Worm (Caenorhabditis elegans): Measurements from ENCODE around the gene lim-6.

DNA sequence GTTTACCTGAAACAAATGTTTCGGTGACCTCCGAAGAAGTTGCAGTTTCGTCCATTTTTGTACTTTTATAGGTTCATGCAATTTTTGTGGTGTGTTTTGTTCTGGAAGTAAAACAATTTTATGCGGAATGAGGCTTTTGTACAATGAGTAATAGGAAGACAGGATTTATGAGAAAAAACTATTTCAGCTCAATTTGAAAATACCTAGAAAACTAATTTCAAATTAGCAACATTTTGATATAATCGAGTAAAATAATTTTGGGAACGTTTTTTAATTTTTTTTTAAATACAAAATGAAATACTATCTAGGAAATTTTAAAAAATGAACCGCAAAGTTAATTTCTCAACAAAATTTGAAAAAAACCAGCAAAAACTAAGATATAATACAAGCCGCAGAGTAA, 15.8 kb downstream of the lim-6 start, which contains the start of gene rei-2:
- TF ChIP-seq B0310.2 (tag; optimal IDR thresholded peaks at IDR 0.05), result no peak
- no peak for TF ChIP-seq ama-1 (optimal IDR thresholded peaks at IDR 0.05)
- TF ChIP-seq scrt-1 (GFP tag; IDR thresholded peaks at IDR 0.05), result no peak
- no peak for TF ChIP-seq tbx-37 (GFP tag; conservative IDR thresholded peaks at IDR 0.05)
- no peak for TF ChIP-seq ets-7 (tag; optimal IDR thresholded peaks at IDR 0.05)
- TF ChIP-seq pes-1 (GFP tag; IDR thresholded peaks at IDR 0.05), result no peak
- no peak for TF ChIP-seq tra-4 (tag; optimal IDR thresholded peaks at IDR 0.05)
- no peak for TF ChIP-seq ceh-36 (tag; optimal IDR thresholded peaks at IDR 0.05)

Measured in whole organism, early embryonic.